Fruit fly (Drosophila melanogaster) whole organism, embryonic: ENCODE data around the gene Ptp10D.

Experiments used
- ATbp ChIP-seq: fragments of 200-800 bp; sonication (Bioruptor generic); optimal IDR thresholded peaks from 2 replicates; lab custom pipeline; 2017; ENCODE audit warnings: missing biosample characterization, mild to moderate bottlenecking, missing genetic modification characterization, missing genetic modification reagents
- BtbVII ChIP-seq: fragments of 200-800 bp; sonication (Bioruptor generic); optimal IDR thresholded peaks from 3 replicates; lab custom pipeline; 2017; ENCODE audit warnings: missing biosample characterization, mild to moderate bottlenecking, missing genetic modification characterization
- CG12236 ChIP-seq: fragments of 200-800 bp; sonication (Bioruptor generic); optimal IDR thresholded peaks from 2 replicates; lab custom pipeline; 2016; ENCODE audit warnings: missing biosample characterization, missing genetic modification characterization
- CG12391 ChIP-seq: fragments of 200-800 bp; sonication (Bioruptor generic); optimal IDR thresholded peaks from 3 replicates; lab custom pipeline; 2018; ENCODE audit warnings: missing biosample characterization, mild to moderate bottlenecking, missing genetic modification characterization, moderate library complexity
- CG12769 ChIP-seq: fragments of 200-800 bp; sonication (Bioruptor generic); optimal IDR thresholded peaks from 2 replicates; lab custom pipeline; 2019; ENCODE audit warnings: missing biosample characterization, mild to moderate bottlenecking, missing genetic modification characterization, moderate library complexity
- CG13296 ChIP-seq: fragments of 200-800 bp; sonication (Bioruptor generic); optimal IDR thresholded peaks from 3 replicates; lab custom pipeline; 2018; ENCODE audit warnings: missing biosample characterization, mild to moderate bottlenecking, missing genetic modification characterization
- CG14050 ChIP-seq: fragments of 200-800 bp; sonication (Bioruptor generic); IDR thresholded peaks from 3 replicates; pipeline ENCODE4 v1.3.6; 2022; ENCODE audit warnings: missing biosample characterization, missing genetic modification characterization
- CG14441 ChIP-seq: fragments of 200-800 bp; sonication (Bioruptor generic); IDR thresholded peaks from 2 replicates; pipeline ENCODE4 v1.3.6; 2022; ENCODE audit warnings: missing biosample characterization, missing genetic modification characterization
- CG16779 ChIP-seq: fragments of 200-800 bp; sonication (Bioruptor generic); IDR thresholded peaks from 2 replicates; pipeline ENCODE4 v1.3.6; 2022; ENCODE audit warnings: missing biosample characterization, missing genetic modification characterization
- CG18619 ChIP-seq: fragments of 200-800 bp; sonication (Bioruptor generic); optimal IDR thresholded peaks from 3 replicates; lab custom pipeline; 2017; ENCODE audit warnings: missing biosample characterization, mild to moderate bottlenecking, missing genetic modification characterization
- CG2199 ChIP-seq: fragments of 200-800 bp; sonication (Bioruptor generic); IDR thresholded peaks from 3 replicates; pipeline ENCODE4 v1.3.6; 2022; ENCODE audit warnings: missing biosample characterization, missing genetic modification characterization
- CG4404 ChIP-seq: fragments of 200-800 bp; sonication (Bioruptor generic); IDR thresholded peaks from 2 replicates; pipeline ENCODE4 v1.3.6; 2022; ENCODE audit warnings: missing biosample characterization, missing genetic modification characterization
- CG4854 ChIP-seq: fragments of 200-800 bp; sonication (Bioruptor generic); optimal IDR thresholded peaks from 2 replicates; lab custom pipeline; 2016; ENCODE audit warnings: missing biosample characterization, missing genetic modification characterization, inconsistent platforms
- CG5953 ChIP-seq: fragments of 200-800 bp; sonication (Bioruptor generic); IDR thresholded peaks from 2 replicates; pipeline ENCODE4 v1.3.6; 2022; ENCODE audit warnings: missing biosample characterization, missing genetic modification characterization
- CG7357 ChIP-seq: fragments of 200-800 bp; sonication (Bioruptor generic); IDR thresholded peaks from 3 replicates; pipeline ENCODE4 v1.3.6; 2022; ENCODE audit warnings: missing biosample characterization, missing genetic modification characterization
- CG8478 ChIP-seq: fragments of >200 bp; optimal IDR thresholded peaks from 2 replicates; lab custom pipeline; 2018
- CG8944 ChIP-seq: fragments of 200-800 bp; sonication (Bioruptor generic); optimal IDR thresholded peaks from 3 replicates; lab custom pipeline; 2016; ENCODE audit warnings: missing biosample characterization, missing genetic modification characterization
- CG9797 ChIP-seq: fragments of 200-800 bp; sonication (Bioruptor generic); optimal IDR thresholded peaks from 3 replicates; lab custom pipeline; 2018; ENCODE audit warnings: missing biosample characterization, mild to moderate bottlenecking, missing genetic modification characterization
- Camta ChIP-seq: fragments of 200-800 bp; sonication (Bioruptor generic); optimal IDR thresholded peaks from 2 replicates; lab custom pipeline; 2016; ENCODE audit warnings: missing biosample characterization, missing genetic modification characterization
- Dad ChIP-seq: fragments of 200-800 bp; sonication (Bioruptor generic); optimal IDR thresholded peaks from 3 replicates; lab custom pipeline; 2016; ENCODE audit warnings: missing biosample characterization, missing genetic modification characterization
- Dfd ChIP-seq, 2 experiments: fragments of >200 bp; optimal IDR thresholded peaks; 2 replicates each; lab custom pipeline; 2017; ENCODE audit warnings: missing biosample characterization in 2 of 2, missing genetic modification characterization in 2 of 2
- Doc2 ChIP-seq: fragments of 200-800 bp; sonication (Bioruptor generic); IDR thresholded peaks from 2 replicates; pipeline ENCODE4 v1.3.6; 2022; ENCODE audit warnings: missing biosample characterization, missing genetic modification characterization
- ERR ChIP-seq: fragments of 200-800 bp; sonication (Bioruptor generic); optimal IDR thresholded peaks from 2 replicates; lab custom pipeline; 2016; ENCODE audit warnings: missing biosample characterization, missing genetic modification characterization
- HLHmδ ChIP-seq: fragments of 200-800 bp; sonication (Bioruptor generic); optimal IDR thresholded peaks from 2 replicates; lab custom pipeline; 2018; ENCODE audit warnings: missing biosample characterization, mild to moderate bottlenecking, missing genetic modification characterization, moderate library complexity
- Hr3 ChIP-seq: fragments of 200-800 bp; sonication (Bioruptor generic); optimal IDR thresholded peaks from 3 replicates; lab custom pipeline; 2016; ENCODE audit warnings: missing biosample characterization, missing genetic modification characterization
- NK7.1 ChIP-seq: fragments of 200-800 bp; sonication (Bioruptor generic); optimal IDR thresholded peaks from 3 replicates; lab custom pipeline; 2016; ENCODE audit warnings: missing biosample characterization, missing genetic modification characterization
- Neu2 ChIP-seq: fragments of 200-800 bp; sonication (Bioruptor generic); optimal IDR thresholded peaks from 3 replicates; lab custom pipeline; 2016; ENCODE audit warnings: missing biosample characterization, missing genetic modification characterization, borderline replicate concordance
- NfI ChIP-seq: fragments of 200-800 bp; sonication (Bioruptor generic); optimal IDR thresholded peaks from 3 replicates; lab custom pipeline; 2018; ENCODE audit warnings: missing biosample characterization, mild to moderate bottlenecking, missing genetic modification characterization, moderate library complexity
- Sin3A ChIP-seq: fragments of >200 bp; optimal IDR thresholded peaks from 2 replicates; lab custom pipeline; 2018
- Sox102F ChIP-seq: fragments of 200-800 bp; sonication (Bioruptor generic); optimal IDR thresholded peaks from 2 replicates; lab custom pipeline; 2018; ENCODE audit warnings: missing biosample characterization, mild to moderate bottlenecking, missing genetic modification characterization, moderate library complexity
- Spps ChIP-seq: fragments of 200-800 bp; sonication (Bioruptor generic); optimal IDR thresholded peaks from 2 replicates; lab custom pipeline; 2018; ENCODE audit warnings: missing biosample characterization, mild to moderate bottlenecking, missing genetic modification characterization
- bbx ChIP-seq: fragments of 200-800 bp; sonication (Bioruptor generic); IDR thresholded peaks from 2 replicates; pipeline ENCODE4 v1.3.6; 2022; ENCODE audit warnings: missing biosample characterization, missing genetic modification characterization; ENCODE audit not compliant: partially characterized antibody
- crc ChIP-seq: fragments of 200-800 bp; sonication (Bioruptor generic); optimal IDR thresholded peaks from 2 replicates; lab custom pipeline; 2016; ENCODE audit warnings: missing biosample characterization, missing genetic modification characterization
- disco-r ChIP-seq: fragments of 200-800 bp; sonication (Bioruptor generic); optimal IDR thresholded peaks from 2 replicates; lab custom pipeline; 2016; ENCODE audit warnings: missing biosample characterization, missing genetic modification characterization
- eve ChIP-seq, 2 experiments: fragments of >200 bp; optimal IDR thresholded peaks; 2 replicates each; lab custom pipeline; 2017; ENCODE audit warnings: missing biosample characterization in 2 of 2, missing genetic modification characterization in 2 of 2
- kni ChIP-seq: fragments of 200-800 bp; sonication (Bioruptor generic); optimal IDR thresholded peaks from 3 replicates; lab custom pipeline; 2017; ENCODE audit warnings: mild to moderate bottlenecking, missing biosample characterization, missing genetic modification reagents, missing genetic modification characterization
- lmd ChIP-seq: fragments of 200-800 bp; sonication (Bioruptor generic); IDR thresholded peaks from 2 replicates; pipeline ENCODE4 v1.3.6; 2022; ENCODE audit warnings: missing biosample characterization, missing genetic modification characterization
- mam ChIP-seq: fragments of 200-800 bp; sonication (Bioruptor generic); optimal IDR thresholded peaks from 3 replicates; lab custom pipeline; 2016; ENCODE audit warnings: missing biosample characterization, missing genetic modification characterization
- org-1 ChIP-seq: fragments of 200-800 bp; sonication (Bioruptor generic); optimal IDR thresholded peaks from 2 replicates; lab custom pipeline; 2017; ENCODE audit warnings: missing biosample characterization, missing genetic modification characterization
- pb ChIP-seq: fragments of 200-800 bp; sonication (Bioruptor generic); optimal IDR thresholded peaks from 3 replicates; lab custom pipeline; 2016; ENCODE audit warnings: missing biosample characterization, missing genetic modification characterization
- ro ChIP-seq: fragments of 200-800 bp; sonication (Bioruptor generic); IDR thresholded peaks from 2 replicates; pipeline ENCODE4 v1.3.6; 2022; ENCODE audit warnings: missing biosample characterization, missing genetic modification characterization
- run ChIP-seq: fragments of 200-800 bp; sonication (Bioruptor generic); optimal IDR thresholded peaks from 3 replicates; lab custom pipeline; 2018; ENCODE audit warnings: missing biosample characterization, mild to moderate bottlenecking, missing genetic modification characterization
- scrt ChIP-seq: fragments of 200-800 bp; sonication (Bioruptor generic); optimal IDR thresholded peaks from 2 replicates; lab custom pipeline; 2018; ENCODE audit warnings: missing biosample characterization, mild to moderate bottlenecking, missing genetic modification characterization, moderate library complexity
- sens ChIP-seq: fragments of 200-800 bp; sonication (Bioruptor generic); peaks from one replicate; lab custom pipeline; 2016; ENCODE audit warnings: missing biosample characterization, missing genetic modification characterization
- sna ChIP-seq: fragments of 200-800 bp; sonication (Bioruptor generic); IDR thresholded peaks from 2 replicates; pipeline ENCODE4 v1.3.6; 2022; ENCODE audit warnings: missing biosample characterization, missing genetic modification characterization; ENCODE audit not compliant: partially characterized antibody
- sqz ChIP-seq: fragments of 200-800 bp; sonication (Bioruptor generic); optimal IDR thresholded peaks from 3 replicates; lab custom pipeline; 2018; ENCODE audit warnings: missing biosample characterization, mild to moderate bottlenecking, missing genetic modification characterization
- sug ChIP-seq: fragments of 200-800 bp; optimal IDR thresholded peaks from 2 replicates; lab custom pipeline; 2019; ENCODE audit warnings: missing biosample characterization, mild to moderate bottlenecking, missing genetic modification characterization, moderate library complexity
- trem ChIP-seq: fragments of 200-800 bp; optimal IDR thresholded peaks from 3 replicates; lab custom pipeline; 2019; ENCODE audit warnings: missing biosample characterization, mild to moderate bottlenecking, missing genetic modification characterization, moderate library complexity
- tup ChIP-seq: fragments of 200-800 bp; sonication (Bioruptor generic); optimal IDR thresholded peaks from 2 replicates; lab custom pipeline; 2016; ENCODE audit warnings: missing biosample characterization, mild to moderate bottlenecking, missing genetic modification characterization, moderate library complexity
- vnd ChIP-seq: fragments of 200-800 bp; sonication (Bioruptor generic); IDR thresholded peaks from 3 replicates; pipeline ENCODE4 v1.3.6; 2022; ENCODE audit warnings: missing biosample characterization, missing genetic modification characterization; ENCODE audit not compliant: partially characterized antibody

Ptp10D gene

DNA sequence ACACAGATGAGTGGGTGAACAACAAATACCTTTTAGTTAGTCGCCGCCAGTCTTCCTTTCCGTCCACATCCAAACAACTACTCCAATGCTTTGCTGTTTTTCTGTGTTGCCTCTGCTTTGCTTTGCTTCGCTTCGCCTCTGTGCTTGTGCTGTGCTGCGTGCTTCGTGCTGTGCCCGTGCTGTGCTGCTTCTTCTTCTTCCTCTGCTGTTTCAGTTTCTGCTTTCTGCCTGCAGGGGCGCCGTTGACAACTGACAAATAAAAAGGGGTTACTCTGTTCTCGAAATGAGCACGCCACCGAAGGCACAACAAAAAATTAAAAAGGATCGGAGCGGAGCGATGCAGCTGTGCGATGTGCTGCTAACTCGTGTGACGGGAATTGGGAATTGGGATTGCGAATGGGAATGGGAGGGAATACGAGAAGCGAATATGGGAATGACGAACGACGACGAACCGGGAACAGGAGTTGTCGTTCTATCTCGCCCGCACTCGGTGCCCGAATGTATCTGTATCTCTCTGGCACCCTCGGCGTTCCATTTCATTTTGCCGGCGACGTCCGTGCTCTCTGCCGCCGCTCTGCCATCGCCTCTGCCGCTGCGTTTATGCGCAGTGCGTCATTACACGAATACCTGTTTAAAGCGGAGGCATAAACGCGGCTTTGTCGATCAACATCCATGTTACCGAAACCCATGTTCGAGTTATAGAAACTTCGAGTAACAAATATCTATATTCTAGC, 92.9 kb downstream of the Ptp10D start (continued):
- TF ChIP-seq BtbVII (GFP tag; lab: Kevin White, UChicago) (peak; percentile 42), Sin3A (lab: Kevin White, UChicago) (no peak), crc (peak; percentile 34), CG7357 (GFP tag; lab: Robert Waterston, UW) (peak; percentile 46; the same call in 1 of the 3 replicates), Dfd (GFP tag; optimal IDR thresholded peaks at IDR 0.05; lab: Kevin White, UChicago) (no peak), CG16779 (GFP tag; lab: Robert Waterston, UW) (peak; percentile 72; the same call in 1 of the 2 replicates), CG14441 (GFP tag; lab: Robert Waterston, UW) (peak; percentile 82), vnd (no peak), Spps (tag; lab: Kevin White, UChicago) (no peak), Dad (peak; percentile 76)
- TF ChIP-seq, all 482 proteins: peak for 339

DNA sequence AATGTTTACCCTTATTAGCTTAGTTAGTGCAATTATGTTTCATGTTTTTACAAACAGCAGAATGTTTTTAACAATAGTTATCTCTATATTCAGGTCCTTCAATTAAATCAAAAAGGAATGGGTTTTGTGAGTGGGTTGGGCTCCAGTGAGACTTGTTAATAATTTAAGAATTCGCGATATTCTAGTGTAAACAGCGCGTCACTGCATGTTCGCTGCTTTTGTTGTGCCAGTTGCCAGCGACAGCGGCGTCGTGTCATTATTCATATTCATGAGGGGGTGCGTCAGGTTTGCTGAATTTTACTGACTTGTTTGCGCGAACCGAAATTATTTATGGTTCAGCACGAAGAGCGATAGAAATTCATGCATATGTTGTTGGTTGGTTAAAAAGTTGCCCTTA, 93.4 kb downstream of the Ptp10D start, which contains the start of gene Amun:
Amun (minus strand) TSS at position 303 of the 397 bp plus-strand sequence.
- TF ChIP-seq tup (GFP tag; lab: Kevin White, UChicago): no peak
- no peak for TF ChIP-seq CG4404 (GFP tag; lab: Robert Waterston, UW)
- no peak for TF ChIP-seq CG13296 (GFP tag; lab: Kevin White, UChicago)
- TF ChIP-seq CG12769 (tag; lab: Kevin White, UChicago): no peak
- TF ChIP-seq Doc2 (GFP tag; lab: Robert Waterston, UW): no peak
- peak; percentile 45; the same call in 1 of the 2 replicates for TF ChIP-seq lmd
- TF ChIP-seq sqz (GFP tag; lab: Kevin White, UChicago): no peak
- no peak for TF ChIP-seq disco-r (GFP tag; lab: Kevin White, UChicago)
- TF ChIP-seq ERR (GFP tag; lab: Kevin White, UChicago): no peak
- peak; percentile 32 for TF ChIP-seq NfI
- no peak for TF ChIP-seq run (tag; lab: Kevin White, UChicago)
- TF ChIP-seq CG9797: no peak
- TF ChIP-seq sens (GFP tag; lab: Kevin White, UChicago): peak; percentile 80
- no peak for TF ChIP-seq CG8478
- TF ChIP-seq kni (GFP tag; lab: Kevin White, UChicago): no peak
- no peak for TF ChIP-seq org-1 (GFP tag; lab: Kevin White, UChicago)
- TF ChIP-seq CG2199: no peak
- TF ChIP-seq ro (GFP tag; lab: Robert Waterston, UW): no peak
- TF ChIP-seq bbx: no peak
- no peak for TF ChIP-seq CG5953
- peak; percentile 21 for TF ChIP-seq CG8944 (GFP tag; lab: Kevin White, UChicago)
- peak; percentile 26 for TF ChIP-seq scrt (GFP tag; lab: Kevin White, UChicago)
- TF ChIP-seq eve (GFP tag; optimal IDR thresholded peaks at IDR 0.05; lab: Kevin White, UChicago): no peak
- TF ChIP-seq sug (tag; lab: Kevin White, UChicago): no peak
- TF ChIP-seq sna (GFP tag; lab: Robert Waterston, UW): no peak
- no peak for TF ChIP-seq Hr3 (GFP tag; lab: Kevin White, UChicago)
- TF ChIP-seq CG14050 (GFP tag; lab: Robert Waterston, UW): no peak; the same call in 2 of the 3 replicates
- TF ChIP-seq pb (GFP tag; lab: Kevin White, UChicago): no peak
- TF ChIP-seq CG18619 (GFP tag; lab: Kevin White, UChicago): no peak
- TF ChIP-seq NK7.1 (GFP tag; lab: Kevin White, UChicago): no peak
- peak; percentile 55 for TF ChIP-seq mam
- no peak for TF ChIP-seq Neu2 (GFP tag; lab: Kevin White, UChicago)
- no peak for TF ChIP-seq CG12236 (GFP tag; lab: Kevin White, UChicago)
- no peak for TF ChIP-seq trem
- peak; percentile 7 for TF ChIP-seq Sox102F
- no peak for TF ChIP-seq CG4854 (GFP tag; lab: Kevin White, UChicago)
- no peak for TF ChIP-seq HLHmδ (GFP tag; lab: Kevin White, UChicago)
- peak; percentile 4 for TF ChIP-seq CG12391 (tag; lab: Kevin White, UChicago)
- TF ChIP-seq ATbp (GFP tag; lab: Kevin White, UChicago): no peak
- TF ChIP-seq Camta (GFP tag; lab: Kevin White, UChicago): no peak
